Fruit fly (Drosophila melanogaster) whole organism, wandering third instar larva: ENCODE data around the gene asp.

Experiments
- Abd-B ChIP-seq: fragments of >200 bp; optimal IDR thresholded peaks from 2 replicates; lab custom pipeline; 2017; ENCODE audit warnings: missing biosample characterization, missing genetic modification characterization
- CG9705 ChIP-seq: fragments of 200-800 bp; sonication (Bioruptor generic); optimal IDR thresholded peaks from 2 replicates; lab custom pipeline; 2018; ENCODE audit warnings: missing biosample characterization, mild to moderate bottlenecking, missing genetic modification characterization
- Dfd ChIP-seq: fragments of >200 bp; optimal IDR thresholded peaks from 2 replicates; lab custom pipeline; 2017; ENCODE audit warnings: missing biosample characterization, missing genetic modification characterization
- Dif ChIP-seq: fragments of 200-275, 200-300 bp; sonication (Bioruptor generic); optimal IDR thresholded peaks from 2 replicates; lab custom pipeline; 2018; ENCODE audit warnings: missing biosample characterization, missing genetic modification characterization; ENCODE audit not compliant: partially characterized antibody
- GATAd ChIP-seq: sonication (Bioruptor generic); optimal IDR thresholded peaks from 2 replicates; lab custom pipeline; 2016; ENCODE audit warnings: missing biosample characterization, missing genetic modification characterization
- HLH106 ChIP-seq: fragments of 200-800 bp; optimal IDR thresholded peaks from 3 replicates; lab custom pipeline; 2019; ENCODE audit warnings: missing biosample characterization, mild to moderate bottlenecking, missing genetic modification characterization, moderate library complexity
- Hr78 ChIP-seq: fragments of >200 bp; optimal IDR thresholded peaks from 2 replicates; lab custom pipeline; 2017; ENCODE audit warnings: missing biosample characterization, missing genetic modification characterization
- OdsH ChIP-seq: fragments of 200-800 bp; sonication (Bioruptor generic); optimal IDR thresholded peaks from 2 replicates; lab custom pipeline; 2016; ENCODE audit warnings: missing biosample characterization, mild to moderate bottlenecking, missing genetic modification characterization
- Sp1 ChIP-seq: fragments of 200-800 bp; sonication (Bioruptor generic); optimal IDR thresholded peaks from 3 replicates; lab custom pipeline; 2019; ENCODE audit warnings: missing biosample characterization, mild to moderate bottlenecking, missing genetic modification characterization, moderate library complexity
- br ChIP-seq: fragments of 200-800 bp; sonication (Bioruptor generic); optimal IDR thresholded peaks from 2 replicates; lab custom pipeline; 2016; ENCODE audit warnings: missing biosample characterization, missing genetic modification characterization
- foxo ChIP-seq, 2 experiments: fragments of 200-800 bp; sonication (Bioruptor generic); optimal IDR thresholded peaks; 2 replicates in 1 of 2; 3 replicates in 1 of 2; lab custom pipeline; 2016 to 2017; ENCODE audit warnings: missing biosample characterization in 2 of 2, missing genetic modification characterization in 2 of 2
- woc ChIP-seq: sonication (Bioruptor generic); optimal IDR thresholded peaks from 2 replicates; lab custom pipeline; 2016; ENCODE audit warnings: missing biosample characterization, mild to moderate bottlenecking, missing genetic modification characterization

dm6 chr3R:24798595-24798994, 44.9 kb downstream of the asp start:
- TF ChIP-seq Hr78 (no peak), CG9705 (no peak), Sp1 (no peak), br (GFP tag; lab: Kevin White, UChicago) (no peak), Dfd (no peak), woc (GFP tag; lab: Kevin White, UChicago) (no peak), GATAd (GFP tag; lab: Kevin White, UChicago) (no peak), Abd-B (GFP tag; lab: Kevin White, UChicago) (no peak), HLH106 (no peak), foxo (GFP tag; optimal IDR thresholded peaks at IDR 0.05; lab: Kevin White, UChicago) (no peak), OdsH (GFP tag; lab: Kevin White, UChicago) (no peak), Dif (no peak)
